Worm (Caenorhabditis elegans) whole organism, L3 larva: ENCODE results near the gene T15B7.8.

Experiments
- R02D3.7 ChIP-seq: fragments of 150-350 bp; optimal IDR thresholded peaks from 2 replicates; lab custom pipeline; 2014; ENCODE audit warnings: missing biosample characterization, missing genetic modification characterization
- ZK546.5 ChIP-seq: sonication (generic microtip); optimal IDR thresholded peaks from 2 replicates; lab custom pipeline; 2017; ENCODE audit warnings: missing biosample characterization, missing genetic modification characterization
- aly-2 ChIP-seq: fragments of 150-350 bp; optimal IDR thresholded peaks from 2 replicates; lab custom pipeline; 2014; ENCODE audit warnings: missing biosample characterization, missing genetic modification characterization
- ama-1 ChIP-seq: fragments of 150-350 bp; optimal IDR thresholded peaks from 2 replicates; lab custom pipeline; 2018
- ceh-16 ChIP-seq: sonication (generic microtip); optimal IDR thresholded peaks from 2 replicates; lab custom pipeline; 2017; ENCODE audit warnings: missing biosample characterization, missing genetic modification characterization
- ceh-28 ChIP-seq: fragments of 150-350 bp; optimal IDR thresholded peaks from 2 replicates; lab custom pipeline; 2014; ENCODE audit warnings: missing biosample characterization, missing genetic modification reagents, missing genetic modification characterization
- ceh-82 ChIP-seq: fragments of 150-350 bp; optimal IDR thresholded peaks from 2 replicates; lab custom pipeline; 2014; ENCODE audit warnings: missing biosample characterization, missing genetic modification characterization
- ceh-9 ChIP-seq: sonication (generic microtip); optimal IDR thresholded peaks from 2 replicates; lab custom pipeline; 2018; ENCODE audit warnings: missing biosample characterization, missing genetic modification characterization
- daf-12 ChIP-seq: fragments of 150-350 bp; optimal IDR thresholded peaks from 2 replicates; lab custom pipeline; 2014; ENCODE audit warnings: missing biosample characterization, missing genetic modification reagents, missing genetic modification characterization
- egl-27 ChIP-seq: sonication (generic microtip); optimal IDR thresholded peaks from 4 replicates; lab custom pipeline; 2017; ENCODE audit warnings: missing biosample characterization, missing genetic modification reagents, missing genetic modification characterization
- egl-5 ChIP-seq: fragments of 150-350 bp; optimal IDR thresholded peaks from 2 replicates; lab custom pipeline; 2017; ENCODE audit warnings: missing biosample characterization, missing genetic modification reagents, missing genetic modification characterization, inconsistent platforms
- elt-1 ChIP-seq: fragments of 150-350 bp; optimal IDR thresholded peaks from 2 replicates; lab custom pipeline; 2014; ENCODE audit warnings: missing biosample characterization, missing genetic modification characterization
- elt-2 ChIP-seq: sonication (generic microtip); optimal IDR thresholded peaks from 2 replicates; lab custom pipeline; 2016; ENCODE audit warnings: missing genetic modification reagents, mild to moderate bottlenecking, missing genetic modification characterization, missing compliant biosample characterization
- elt-3 ChIP-seq, 3 experiments: fragments of 150-350 bp in 1 of 3; sonication (generic microtip) in 2 of 3; optimal IDR thresholded peaks; 2 replicates in 2 of 3; 4 replicates in 1 of 3; lab custom pipeline; 2014 to 2017; ENCODE audit warnings: missing biosample characterization in 3 of 3, missing genetic modification characterization in 3 of 3
- eor-1 ChIP-seq, 2 experiments: fragments of 150-350 bp; optimal IDR thresholded peaks; 2 replicates each; lab custom pipeline; 2014 to 2018; ENCODE audit warnings: missing biosample characterization in 2 of 2, missing genetic modification characterization in 2 of 2
- fkh-10 ChIP-seq: sonication (generic microtip); optimal IDR thresholded peaks from 2 replicates; lab custom pipeline; 2017; ENCODE audit warnings: missing biosample characterization, missing genetic modification reagents, missing genetic modification characterization
- fkh-2 ChIP-seq: fragments of 150-350 bp; optimal IDR thresholded peaks from 2 replicates; lab custom pipeline; 2014; ENCODE audit warnings: missing biosample characterization, missing genetic modification reagents, missing genetic modification characterization
- fos-1 ChIP-seq: fragments of 150-350 bp; optimal IDR thresholded peaks from 2 replicates; lab custom pipeline; 2014; ENCODE audit warnings: missing biosample characterization, missing genetic modification characterization
- hmg-11 ChIP-seq: sonication (generic microtip); optimal IDR thresholded peaks from 2 replicates; lab custom pipeline; 2016; ENCODE audit warnings: missing genetic modification characterization, missing compliant biosample characterization
- jun-1 ChIP-seq: fragments of 150-350 bp; optimal IDR thresholded peaks from 2 replicates; lab custom pipeline; 2014; ENCODE audit warnings: missing biosample characterization, missing genetic modification reagents, missing genetic modification characterization
- lin-15B ChIP-seq: fragments of 150-350 bp; optimal IDR thresholded peaks from 2 replicates; lab custom pipeline; 2014; ENCODE audit warnings: missing biosample characterization, missing genetic modification characterization
- lin-39 ChIP-seq: fragments of 150-350 bp; optimal IDR thresholded peaks from 2 replicates; lab custom pipeline; 2018; ENCODE audit warnings: missing biosample characterization, missing genetic modification reagents, missing genetic modification characterization
- mdl-1 ChIP-seq: fragments of 150-350 bp; optimal IDR thresholded peaks from 2 replicates; lab custom pipeline; 2014; ENCODE audit warnings: missing biosample characterization, missing genetic modification characterization
- mml-1 ChIP-seq: fragments of 150-350 bp; sonication (generic microtip); optimal IDR thresholded peaks from 3 replicates; lab custom pipeline; 2014; ENCODE audit warnings: missing biosample characterization, missing genetic modification characterization
- nhr-23 ChIP-seq: fragments of 150-350 bp; optimal IDR thresholded peaks from 2 replicates; lab custom pipeline; 2014; ENCODE audit warnings: missing biosample characterization, missing genetic modification reagents, missing genetic modification characterization
- nhr-237 ChIP-seq: fragments of 150-350 bp; optimal IDR thresholded peaks from 2 replicates; lab custom pipeline; 2014; ENCODE audit warnings: missing biosample characterization, missing genetic modification characterization
- nhr-25 ChIP-seq: sonication (generic microtip); optimal IDR thresholded peaks from 2 replicates; lab custom pipeline; 2017; ENCODE audit warnings: missing biosample characterization, missing genetic modification characterization
- nhr-28 ChIP-seq: fragments of 150-350 bp; optimal IDR thresholded peaks from 2 replicates; lab custom pipeline; 2014; ENCODE audit warnings: missing biosample characterization, missing genetic modification characterization
- nhr-67 ChIP-seq: fragments of 150-350 bp; optimal IDR thresholded peaks from 2 replicates; lab custom pipeline; 2014; ENCODE audit warnings: missing biosample characterization, missing genetic modification characterization
- nhr-76 ChIP-seq: fragments of 150-350 bp; sonication (generic microtip); optimal IDR thresholded peaks from 5 replicates; lab custom pipeline; 2014; ENCODE audit warnings: missing biosample characterization, missing genetic modification characterization
- nhr-77 ChIP-seq: fragments of 150-350 bp; optimal IDR thresholded peaks from 2 replicates; lab custom pipeline; 2014; ENCODE audit warnings: missing biosample characterization, missing genetic modification characterization
- pqm-1 ChIP-seq: fragments of 150-350 bp; optimal IDR thresholded peaks from 2 replicates; lab custom pipeline; 2017; ENCODE audit warnings: missing biosample characterization, missing genetic modification characterization, inconsistent platforms
- skn-1 ChIP-seq: fragments of 150-350 bp; optimal IDR thresholded peaks from 2 replicates; lab custom pipeline; 2014; ENCODE audit warnings: missing biosample characterization, missing genetic modification characterization
- tbx-2 ChIP-seq: sonication (generic microtip); optimal IDR thresholded peaks from 2 replicates; lab custom pipeline; 2016; ENCODE audit warnings: mild to moderate bottlenecking, missing genetic modification characterization, missing compliant biosample characterization
- unc-39 ChIP-seq: sonication (generic microtip); optimal IDR thresholded peaks from 4 replicates; lab custom pipeline; 2017; ENCODE audit warnings: missing biosample characterization, missing genetic modification characterization
- unc-62 ChIP-seq: fragments of 150-350 bp; sonication (generic microtip); optimal IDR thresholded peaks from 4 replicates; lab custom pipeline; 2014; ENCODE audit warnings: missing biosample characterization, missing genetic modification reagents, missing genetic modification characterization
- ztf-11 ChIP-seq: fragments of 150-350 bp; optimal IDR thresholded peaks from 2 replicates; lab custom pipeline; 2014; ENCODE audit warnings: missing biosample characterization, missing genetic modification characterization
- ztf-4 ChIP-seq: fragments of 150-350 bp; optimal IDR thresholded peaks from 2 replicates; lab custom pipeline; 2014; ENCODE audit warnings: missing biosample characterization, missing genetic modification characterization

T15B7.8 gene

ce11 chrV:6817184-6817583 is 4.4 kb upstream of the T15B7.8 start, which contains the start of gene dmsr-14:
dmsr-14 (minus strand) TSS chrV:6817284.
- TF ChIP-seq eor-1 (tag; optimal IDR thresholded peaks at IDR 0.05; lab: Kevin White, UChicago) = no peak
- no peak for TF ChIP-seq skn-1 (tag; lab: Kevin White, UChicago)
- no peak for TF ChIP-seq ceh-28 (tag; lab: Kevin White, UChicago)
- TF ChIP-seq unc-39 (tag; lab: Kevin White, UChicago) = no peak
- no peak for TF ChIP-seq ztf-11
- TF ChIP-seq ama-1 (lab: Kevin White, UChicago) = no peak
- TF ChIP-seq mml-1 (tag; lab: Kevin White, UChicago) = no peak
- TF ChIP-seq unc-62 (GFP tag; lab: Kevin White, UChicago) = no peak
- TF ChIP-seq egl-5 (tag; lab: Kevin White, UChicago) = no peak
- no peak for TF ChIP-seq aly-2 (tag; lab: Kevin White, UChicago)
- TF ChIP-seq ceh-82 (tag; lab: Kevin White, UChicago) = no peak
- no peak for TF ChIP-seq nhr-28 (tag; lab: Kevin White, UChicago)
- TF ChIP-seq lin-39 (tag; lab: Kevin White, UChicago) = no peak
- TF ChIP-seq fkh-2 (tag; lab: Kevin White, UChicago) = no peak
- TF ChIP-seq ceh-9 (tag; lab: Kevin White, UChicago) = no peak
- no peak for TF ChIP-seq hmg-11

ce11 chrV:6819812-6820211 is 1.8 kb upstream of the T15B7.8 start, which contains the start of gene dmsr-13:
dmsr-13 (minus strand) TSS chrV:6819912.
- TF ChIP-seq nhr-77 = no peak
- TF ChIP-seq fkh-10 (GFP tag; lab: Kevin White, UChicago) = no peak
- TF ChIP-seq nhr-67 (tag; lab: Kevin White, UChicago) = no peak
- TF ChIP-seq nhr-25 (tag; lab: Kevin White, UChicago) = no peak
- no peak for TF ChIP-seq R02D3.7 (tag; lab: Kevin White, UChicago)
- no peak for TF ChIP-seq ztf-11
- no peak for TF ChIP-seq skn-1 (tag; lab: Kevin White, UChicago)
- no peak for TF ChIP-seq lin-15B (tag; lab: Kevin White, UChicago)
- no peak for TF ChIP-seq nhr-23 (tag; lab: Kevin White, UChicago)
- no peak for TF ChIP-seq daf-12
- TF ChIP-seq elt-2 (tag; lab: Kevin White, UChicago) = no peak
- no peak for TF ChIP-seq ceh-16 (tag; lab: Kevin White, UChicago)
- TF ChIP-seq tbx-2 (tag; lab: Kevin White, UChicago) = no peak
- no peak for TF ChIP-seq nhr-237
- TF ChIP-seq mml-1 (tag; lab: Kevin White, UChicago) = no peak
- TF ChIP-seq ceh-82 (tag; lab: Kevin White, UChicago) = no peak
- no peak for TF ChIP-seq jun-1 (tag; lab: Kevin White, UChicago)
- TF ChIP-seq fkh-2 (tag; lab: Kevin White, UChicago) = no peak
- no peak for TF ChIP-seq unc-39 (tag; lab: Kevin White, UChicago)
- no peak for TF ChIP-seq ZK546.5 (tag; lab: Kevin White, UChicago)

- TF ChIP-seq skn-1 (tag; lab: Kevin White, UChicago) (no peak), elt-2 (tag; lab: Kevin White, UChicago) (peak; percentile 92), ZK546.5 (tag; lab: Kevin White, UChicago) (no peak), pqm-1 (peak; percentile 84)
Measured at ce11 chrV:6823432-6823831, 1.8 kb downstream of the T15B7.8 start.

ce11 chrV:6828786-6829185 is 7.2 kb downstream of the T15B7.8 start, which contains the start of gene dmsr-15:
dmsr-15 (minus strand) TSS chrV:6828886.
- TF ChIP-seq mdl-1 (tag; lab: Kevin White, UChicago) = no peak
- no peak for TF ChIP-seq elt-2 (tag; lab: Kevin White, UChicago)
- no peak for TF ChIP-seq ztf-11
- TF ChIP-seq nhr-76 (tag; lab: Kevin White, UChicago) = no peak
- no peak for TF ChIP-seq jun-1 (tag; lab: Kevin White, UChicago)
- no peak for TF ChIP-seq ama-1 (lab: Kevin White, UChicago)
- TF ChIP-seq egl-5 (tag; lab: Kevin White, UChicago) = no peak
- no peak for TF ChIP-seq unc-39 (tag; lab: Kevin White, UChicago)
- TF ChIP-seq elt-3 (tag; optimal IDR thresholded peaks at IDR 0.05; lab: Kevin White, UChicago) = no peak
- TF ChIP-seq ceh-28 (tag; lab: Kevin White, UChicago) = no peak

ce11 chrV:6829404-6829803 is 7.8 kb downstream of the T15B7.8 start, which contains the start of gene col-141:
col-141 (plus strand) TSS chrV:6829704.
- TF ChIP-seq mml-1 (tag; lab: Kevin White, UChicago) = no peak
- no peak for TF ChIP-seq pqm-1
- no peak for TF ChIP-seq ztf-4 (tag; lab: Kevin White, UChicago)
- TF ChIP-seq egl-27 (tag; lab: Kevin White, UChicago) = no peak
- no peak for TF ChIP-seq ceh-28 (tag; lab: Kevin White, UChicago)
- no peak for TF ChIP-seq eor-1 (tag; optimal IDR thresholded peaks at IDR 0.05; lab: Kevin White, UChicago)
- no peak for TF ChIP-seq hmg-11
- no peak for TF ChIP-seq fos-1 (tag; lab: Kevin White, UChicago)
- no peak for TF ChIP-seq jun-1 (tag; lab: Kevin White, UChicago)
- TF ChIP-seq elt-1 (tag; lab: Kevin White, UChicago) = no peak
- TF ChIP-seq fkh-10 (GFP tag; lab: Kevin White, UChicago) = no peak
- TF ChIP-seq unc-62 (GFP tag; lab: Kevin White, UChicago) = no peak
- no peak for TF ChIP-seq ceh-9 (tag; lab: Kevin White, UChicago)
